Worm (Caenorhabditis elegans) whole organism, L3 larva: ENCODE results near the gene R06B9.5.

Source experiments
- ZK546.5 ChIP-seq: sonication (generic microtip); optimal IDR thresholded peaks from 2 replicates; lab custom pipeline; 2017; ENCODE audit warnings: missing biosample characterization, missing genetic modification characterization
- ama-1 ChIP-seq: fragments of 150-350 bp; optimal IDR thresholded peaks from 2 replicates; lab custom pipeline; 2018
- egl-27 ChIP-seq: sonication (generic microtip); optimal IDR thresholded peaks from 4 replicates; lab custom pipeline; 2017; ENCODE audit warnings: missing biosample characterization, missing genetic modification reagents, missing genetic modification characterization
- elt-3 ChIP-seq, 3 experiments: fragments of 150-350 bp in 1 of 3; sonication (generic microtip) in 2 of 3; optimal IDR thresholded peaks; 2 replicates in 2 of 3; 4 replicates in 1 of 3; lab custom pipeline; 2014 to 2017; ENCODE audit warnings: missing biosample characterization in 3 of 3, missing genetic modification characterization in 3 of 3
- hmg-11 ChIP-seq: sonication (generic microtip); optimal IDR thresholded peaks from 2 replicates; lab custom pipeline; 2016; ENCODE audit warnings: missing genetic modification characterization, missing compliant biosample characterization
- mdl-1 ChIP-seq: fragments of 150-350 bp; optimal IDR thresholded peaks from 2 replicates; lab custom pipeline; 2014; ENCODE audit warnings: missing biosample characterization, missing genetic modification characterization
- nhr-12 ChIP-seq: fragments of 150-350 bp; optimal IDR thresholded peaks from 2 replicates; lab custom pipeline; 2014; ENCODE audit warnings: missing biosample characterization, missing genetic modification characterization
- nhr-28 ChIP-seq: fragments of 150-350 bp; optimal IDR thresholded peaks from 2 replicates; lab custom pipeline; 2014; ENCODE audit warnings: missing biosample characterization, missing genetic modification characterization
- skn-1 ChIP-seq: fragments of 150-350 bp; optimal IDR thresholded peaks from 2 replicates; lab custom pipeline; 2014; ENCODE audit warnings: missing biosample characterization, missing genetic modification characterization
- unc-62 ChIP-seq: fragments of 150-350 bp; sonication (generic microtip); optimal IDR thresholded peaks from 4 replicates; lab custom pipeline; 2014; ENCODE audit warnings: missing biosample characterization, missing genetic modification reagents, missing genetic modification characterization
- zag-1 ChIP-seq: fragments of 150-350 bp; optimal IDR thresholded peaks from 2 replicates; lab custom pipeline; 2014; ENCODE audit warnings: missing biosample characterization, missing genetic modification characterization
- ztf-11 ChIP-seq: fragments of 150-350 bp; optimal IDR thresholded peaks from 2 replicates; lab custom pipeline; 2014; ENCODE audit warnings: missing biosample characterization, missing genetic modification characterization

ce11 chrII:13756232-13756631 is 20.1 kb downstream of the R06B9.5 start:
- TF ChIP-seq nhr-12 (no peak), hmg-11 (tag; lab: Kevin White, UChicago) (peak; percentile 15), unc-62 (GFP tag; lab: Kevin White, UChicago) (no peak), ama-1 (lab: Kevin White, UChicago) (no peak), skn-1 (tag; lab: Kevin White, UChicago) (no peak), ztf-11 (tag; lab: Kevin White, UChicago) (no peak), mdl-1 (tag; lab: Kevin White, UChicago) (no peak), egl-27 (tag; lab: Kevin White, UChicago) (no peak), elt-3 (tag; optimal IDR thresholded peaks at IDR 0.05; lab: Kevin White, UChicago) (no peak), zag-1 (tag; lab: Kevin White, UChicago) (no peak), ZK546.5 (tag; lab: Kevin White, UChicago) (no peak), nhr-28 (tag; lab: Kevin White, UChicago) (no peak)
